Worm (Caenorhabditis elegans) whole organism, late embryonic: ENCODE results near the gene alh-12.

ENCODE experiments used
- F13H6.1 ChIP-seq: sonication (generic microtip); optimal IDR thresholded peaks from 2 replicates; lab custom pipeline; 2016; ENCODE audit warnings: missing genetic modification characterization, missing compliant biosample characterization
- ceh-14 ChIP-seq: sonication (generic microtip); optimal IDR thresholded peaks from 2 replicates; lab custom pipeline; 2016; ENCODE audit warnings: missing genotype, missing genetic modification characterization, missing compliant biosample characterization
- ceh-19 ChIP-seq: fragments of 200-800 bp; sonication (Bioruptor generic); optimal IDR thresholded peaks from 2 replicates; lab custom pipeline; 2018; ENCODE audit warnings: mild to moderate bottlenecking, missing genetic modification characterization, missing compliant biosample characterization
- dmd-4 ChIP-seq: sonication (generic microtip); optimal IDR thresholded peaks from 2 replicates; lab custom pipeline; 2016; ENCODE audit warnings: borderline replicate concordance, missing genetic modification characterization, missing compliant biosample characterization
- elt-2 ChIP-seq: sonication (generic microtip); optimal IDR thresholded peaks from 2 replicates; lab custom pipeline; 2016; ENCODE audit warnings: missing genetic modification reagents, missing genetic modification characterization, missing compliant biosample characterization
- eyg-1 ChIP-seq: sonication (generic microtip); optimal IDR thresholded peaks from 2 replicates; lab custom pipeline; 2016; ENCODE audit warnings: missing genotype, missing genetic modification characterization, missing compliant biosample characterization
- pha-2 ChIP-seq: sonication (generic microtip); optimal IDR thresholded peaks from 2 replicates; lab custom pipeline; 2017; ENCODE audit warnings: mild to moderate bottlenecking, missing genetic modification characterization, missing compliant biosample characterization
- pqm-1 ChIP-seq: sonication (generic microtip); optimal IDR thresholded peaks from 2 replicates; lab custom pipeline; 2016; ENCODE audit warnings: missing genetic modification characterization, missing compliant biosample characterization
- pros-1 ChIP-seq: fragments of 150-350 bp; optimal IDR thresholded peaks from 2 replicates; lab custom pipeline; 2014; ENCODE audit warnings: missing biosample characterization, missing genetic modification reagents, missing genetic modification characterization
- rnt-1 ChIP-seq: sonication (generic microtip); optimal IDR thresholded peaks from 2 replicates; lab custom pipeline; 2016; ENCODE audit warnings: missing genetic modification characterization, missing compliant biosample characterization
- syd-9 ChIP-seq: sonication (generic microtip); optimal IDR thresholded peaks from 2 replicates; lab custom pipeline; 2016; ENCODE audit warnings: mild to moderate bottlenecking, missing genetic modification characterization, moderate library complexity, missing compliant biosample characterization
- unc-3 ChIP-seq, 2 experiments: fragments of 200-800 bp in 1 of 2; sonication (Bioruptor generic) in 1 of 2; sonication (generic microtip) in 1 of 2; conservative IDR thresholded peaks in 1 of 2; optimal IDR thresholded peaks in 1 of 2; 2 replicates each; pipeline versions ENCODE4 v1.3.6 to Lab custom; 2016 to 2022; ENCODE audit warnings: missing compliant biosample characterization in 2 of 2, missing genetic modification characterization in 2 of 2, missing genetic modification reagents in 1 of 2
- unc-55 ChIP-seq: sonication (generic microtip); optimal IDR thresholded peaks from 2 replicates; lab custom pipeline; 2017; ENCODE audit warnings: missing biosample characterization, missing genetic modification reagents, missing genetic modification characterization
- unc-86 ChIP-seq: sonication (generic microtip); optimal IDR thresholded peaks from 2 replicates; lab custom pipeline; 2016; ENCODE audit warnings: missing genetic modification characterization, missing compliant biosample characterization

- TF ChIP-seq ceh-14 (tag; lab: Kevin White, UChicago) (no peak), eyg-1 (tag; lab: Kevin White, UChicago) (no peak), pqm-1 (tag; lab: Kevin White, UChicago) (no peak), dmd-4 (tag; lab: Kevin White, UChicago) (no peak), unc-55 (no peak), rnt-1 (tag; lab: Kevin White, UChicago) (no peak), pha-2 (no peak), unc-3 (GFP tag; conservative IDR thresholded peaks at IDR 0.05; lab: Robert Waterston, UW) (no peak), unc-3 (tag; optimal IDR thresholded peaks at IDR 0.05; lab: Kevin White, UChicago) (no peak), F13H6.1 (tag; lab: Kevin White, UChicago) (no peak), ceh-19 (no peak), pros-1 (tag; lab: Kevin White, UChicago) (no peak), elt-2 (tag; lab: Kevin White, UChicago) (no peak), unc-86 (tag; lab: Kevin White, UChicago) (no peak), syd-9 (tag; lab: Kevin White, UChicago) (no peak)
These were observed 41.8 kb downstream of the alh-12 start for ce11 chrIII:7495616-7496146.
